Worm (Caenorhabditis elegans) whole organism, L2 larva: ENCODE data around the gene F44E2.4.

ENCODE experiments used
- fos-1 ChIP-seq: fragments of 150-350 bp; optimal IDR thresholded peaks from 2 replicates; lab custom pipeline; 2014; ENCODE audit warnings: missing biosample characterization, missing genetic modification characterization
- nhr-23 ChIP-seq: fragments of 150-350 bp; optimal IDR thresholded peaks from 2 replicates; lab custom pipeline; 2014; ENCODE audit warnings: missing biosample characterization, missing genetic modification reagents, missing genetic modification characterization

- TF ChIP-seq nhr-23 (tag; lab: Kevin White, UChicago), result no peak
- no peak for TF ChIP-seq fos-1 (tag; lab: Kevin White, UChicago)
Observed at ce11 chrIII:8805815-8806214, 32.4 kb downstream of the F44E2.4 start.
